Fruit fly (Drosophila melanogaster) whole organism, embryonic: Measurements from ENCODE around the gene Tnpo-SR.

Experiments
- Bdp1 ChIP-seq: fragments of 200-800 bp; sonication (Bioruptor generic); optimal IDR thresholded peaks from 3 replicates; lab custom pipeline; 2016; ENCODE audit warnings: missing biosample characterization, missing genetic modification characterization
- BtbVII ChIP-seq: fragments of 200-800 bp; sonication (Bioruptor generic); optimal IDR thresholded peaks from 3 replicates; lab custom pipeline; 2017; ENCODE audit warnings: missing biosample characterization, mild to moderate bottlenecking, missing genetic modification characterization
- CG10147 ChIP-seq: fragments of 200-800 bp; sonication (Bioruptor generic); optimal IDR thresholded peaks from 2 replicates; lab custom pipeline; 2019; ENCODE audit warnings: missing biosample characterization, mild to moderate bottlenecking, missing genetic modification characterization, moderate library complexity
- CG10565 ChIP-seq: fragments of 200-800 bp; sonication (Bioruptor generic); optimal IDR thresholded peaks from 3 replicates; lab custom pipeline; 2016; ENCODE audit warnings: missing biosample characterization, mild to moderate bottlenecking, missing genetic modification characterization
- CG12299 ChIP-seq: fragments of 200-800 bp; sonication (Bioruptor generic); optimal IDR thresholded peaks from 2 replicates; lab custom pipeline; 2018; ENCODE audit warnings: missing biosample characterization, mild to moderate bottlenecking, missing genetic modification characterization
- CG13424 ChIP-seq: fragments of 200-800 bp; sonication (Bioruptor generic); optimal IDR thresholded peaks from 2 replicates; lab custom pipeline; 2019; ENCODE audit warnings: missing biosample characterization, mild to moderate bottlenecking, missing genetic modification characterization, moderate library complexity
- CG14050 ChIP-seq: fragments of 200-800 bp; sonication (Bioruptor generic); IDR thresholded peaks from 3 replicates; pipeline ENCODE4 v1.3.6; 2022; ENCODE audit warnings: missing biosample characterization, missing genetic modification characterization
- CG14710 ChIP-seq: fragments of 200-800 bp; sonication (Bioruptor generic); optimal IDR thresholded peaks from 3 replicates; lab custom pipeline; 2019; ENCODE audit warnings: missing biosample characterization, mild to moderate bottlenecking, missing genetic modification characterization, moderate library complexity
- CG14860 ChIP-seq: fragments of 200-800 bp; sonication (Bioruptor generic); IDR thresholded peaks from 3 replicates; pipeline ENCODE4 v1.3.6; 2022; ENCODE audit warnings: missing biosample characterization, missing genetic modification characterization; ENCODE audit not compliant: partially characterized antibody
- CG1603 ChIP-seq: fragments of 200-800 bp; sonication (Bioruptor generic); optimal IDR thresholded peaks from 2 replicates; lab custom pipeline; 2019; ENCODE audit warnings: missing biosample characterization, mild to moderate bottlenecking, missing genetic modification characterization, moderate library complexity
- CG17385 ChIP-seq: fragments of 200-800 bp; sonication (Bioruptor generic); optimal IDR thresholded peaks from 3 replicates; lab custom pipeline; 2018; ENCODE audit warnings: missing biosample characterization, mild to moderate bottlenecking, missing genetic modification characterization
- CG2120 ChIP-seq: fragments of 200-800 bp; sonication (Bioruptor generic); optimal IDR thresholded peaks from 3 replicates; lab custom pipeline; 2016; ENCODE audit warnings: missing biosample characterization, missing genetic modification characterization
- CG31441 ChIP-seq: fragments of 200-800 bp; sonication (Bioruptor generic); IDR thresholded peaks from 2 replicates; pipeline ENCODE4 v1.3.6; 2022; ENCODE audit warnings: missing biosample characterization, missing genetic modification characterization
- CG33557 ChIP-seq: fragments of 200-800 bp; sonication (Bioruptor generic); optimal IDR thresholded peaks from 2 replicates; lab custom pipeline; 2019; ENCODE audit warnings: missing biosample characterization, mild to moderate bottlenecking, missing genetic modification characterization, moderate library complexity
- CG34422 ChIP-seq: fragments of 200-800 bp; sonication (Bioruptor generic); IDR thresholded peaks from 3 replicates; pipeline ENCODE4 v1.3.6; 2022; ENCODE audit warnings: missing biosample characterization, missing genetic modification characterization
- CG4730 ChIP-seq: fragments of 200-800 bp; sonication (Bioruptor generic); IDR thresholded peaks from 2 replicates; pipeline ENCODE4 v1.3.6; 2022; ENCODE audit warnings: missing biosample characterization, missing genetic modification characterization
- CG6175 ChIP-seq: fragments of 200-800 bp; sonication (Bioruptor generic); IDR thresholded peaks from 3 replicates; pipeline ENCODE4 v1.3.6; 2022; ENCODE audit warnings: missing biosample characterization, missing genetic modification characterization
- CG6683 ChIP-seq: fragments of 200-800 bp; sonication (Bioruptor generic); optimal IDR thresholded peaks from 2 replicates; lab custom pipeline; 2017; ENCODE audit warnings: missing biosample characterization, mild to moderate bottlenecking, missing genetic modification characterization, missing genetic modification reagents
- CG7556 ChIP-seq: fragments of 200-800 bp; sonication (Bioruptor generic); optimal IDR thresholded peaks from 2 replicates; lab custom pipeline; 2017; ENCODE audit warnings: missing biosample characterization, mild to moderate bottlenecking, missing genetic modification characterization
- CG9932 ChIP-seq: fragments of 200-800 bp; sonication (Bioruptor generic); IDR thresholded peaks from 2 replicates; pipeline ENCODE4 v1.3.6; 2022; ENCODE audit warnings: missing biosample characterization, missing genetic modification characterization
- Dbx ChIP-seq: fragments of 200-800 bp; sonication (Bioruptor generic); IDR thresholded peaks from 3 replicates; pipeline ENCODE4 v1.3.6; 2022; ENCODE audit warnings: missing biosample characterization, missing genetic modification characterization
- Ets97D ChIP-seq: fragments of 200-800 bp; sonication (Bioruptor generic); optimal IDR thresholded peaks from 3 replicates; lab custom pipeline; 2016; ENCODE audit warnings: missing biosample characterization, missing genetic modification characterization
- Fer2 ChIP-seq: fragments of 200-800 bp; sonication (Bioruptor generic); optimal IDR thresholded peaks from 2 replicates; lab custom pipeline; 2018; ENCODE audit warnings: missing biosample characterization, mild to moderate bottlenecking, missing genetic modification characterization, moderate library complexity
- HLH3B ChIP-seq: fragments of 200-800 bp; sonication (Bioruptor generic); IDR thresholded peaks from 2 replicates; pipeline ENCODE4 v1.3.6; 2022; ENCODE audit warnings: missing biosample characterization, missing genetic modification characterization
- Hr51 ChIP-seq, 2 experiments: fragments of 200-800 bp; sonication (Bioruptor generic); optimal IDR thresholded peaks; 2 replicates in 1 of 2; 3 replicates in 1 of 2; lab custom pipeline; 2016 to 2018; ENCODE audit warnings: missing biosample characterization in 2 of 2, missing genetic modification characterization in 2 of 2, mild to moderate bottlenecking in 1 of 2, moderate library complexity in 1 of 2
- Hsf ChIP-seq: fragments of 200-800 bp; sonication (Bioruptor generic); optimal IDR thresholded peaks from 3 replicates; lab custom pipeline; 2016; ENCODE audit warnings: missing biosample characterization, missing genetic modification characterization
- Mad ChIP-seq: fragments of 200-800 bp; sonication (Bioruptor generic); optimal IDR thresholded peaks from 2 replicates; lab custom pipeline; 2016; ENCODE audit warnings: missing biosample characterization, missing genetic modification characterization
- Max ChIP-seq: fragments of 200-800 bp; sonication (Bioruptor generic); optimal IDR thresholded peaks from 2 replicates; lab custom pipeline; 2016; ENCODE audit warnings: missing biosample characterization, mild to moderate bottlenecking, missing genetic modification characterization
- Meics ChIP-seq: fragments of 200-800 bp; sonication (Bioruptor generic); optimal IDR thresholded peaks from 2 replicates; lab custom pipeline; 2017; ENCODE audit warnings: missing biosample characterization, mild to moderate bottlenecking, missing genetic modification characterization
- NfI ChIP-seq: fragments of 200-800 bp; sonication (Bioruptor generic); optimal IDR thresholded peaks from 3 replicates; lab custom pipeline; 2018; ENCODE audit warnings: missing biosample characterization, mild to moderate bottlenecking, missing genetic modification characterization, moderate library complexity
- Rfx ChIP-seq: fragments of 200-800 bp; sonication (Bioruptor generic); IDR thresholded peaks from 2 replicates; pipeline ENCODE4 v1.3.6; 2022; ENCODE audit warnings: missing biosample characterization, missing genetic modification characterization
- Sin3A ChIP-seq: fragments of >200 bp; optimal IDR thresholded peaks from 2 replicates; lab custom pipeline; 2018
- Tbp ChIP-seq: fragments of >200 bp; optimal IDR thresholded peaks from 2 replicates; lab custom pipeline; 2018; ENCODE audit warnings: missing biosample characterization, missing genetic modification characterization
- YL-1 ChIP-seq: fragments of 200-800 bp; sonication (Bioruptor generic); optimal IDR thresholded peaks from 3 replicates; lab custom pipeline; 2017; ENCODE audit warnings: missing biosample characterization, mild to moderate bottlenecking, missing genetic modification characterization
- cato ChIP-seq: fragments of 200-800 bp; sonication (Bioruptor generic); optimal IDR thresholded peaks from 2 replicates; lab custom pipeline; 2016; ENCODE audit warnings: missing biosample characterization, missing genetic modification characterization, borderline replicate concordance
- chm ChIP-seq: fragments of 200-800 bp; sonication (Bioruptor generic); IDR thresholded peaks from 2 replicates; pipeline ENCODE4 v1.3.6; 2022; ENCODE audit warnings: missing biosample characterization, missing genetic modification characterization
- dimm ChIP-seq: fragments of 200-800 bp; sonication (Bioruptor generic); IDR thresholded peaks from 2 replicates; pipeline ENCODE4 v1.3.6; 2022; ENCODE audit warnings: missing biosample characterization, missing genetic modification characterization
- ems ChIP-seq: fragments of 200-800 bp; sonication (Bioruptor generic); optimal IDR thresholded peaks from 3 replicates; lab custom pipeline; 2016; ENCODE audit warnings: missing biosample characterization, missing genetic modification characterization
- fd3F ChIP-seq: fragments of 200-800 bp; sonication (Bioruptor generic); optimal IDR thresholded peaks from 2 replicates; lab custom pipeline; 2018; ENCODE audit warnings: missing biosample characterization, mild to moderate bottlenecking, missing genetic modification characterization, moderate library complexity
- gro ChIP-seq: fragments of 200-800 bp; sonication (Bioruptor generic); optimal IDR thresholded peaks from 2 replicates; lab custom pipeline; 2016; ENCODE audit warnings: missing biosample characterization, missing genetic modification characterization
- jing ChIP-seq: fragments of 200-800 bp; sonication (Bioruptor generic); optimal IDR thresholded peaks from 2 replicates; lab custom pipeline; 2018; ENCODE audit warnings: missing biosample characterization, mild to moderate bottlenecking, missing genetic modification characterization
- kay ChIP-seq: fragments of 200-800 bp; sonication (Bioruptor generic); optimal IDR thresholded peaks from 2 replicates; lab custom pipeline; 2016; ENCODE audit warnings: missing biosample characterization, missing genetic modification characterization
- lmd ChIP-seq: fragments of 200-800 bp; sonication (Bioruptor generic); IDR thresholded peaks from 2 replicates; pipeline ENCODE4 v1.3.6; 2022; ENCODE audit warnings: missing biosample characterization, missing genetic modification characterization
- pros ChIP-seq: fragments of 200-800 bp; sonication (Bioruptor generic); optimal IDR thresholded peaks from 3 replicates; lab custom pipeline; 2019; ENCODE audit warnings: missing biosample characterization, mild to moderate bottlenecking, missing genetic modification characterization, moderate library complexity
- shn ChIP-seq: fragments of 200-800 bp; sonication (Bioruptor generic); optimal IDR thresholded peaks from 3 replicates; lab custom pipeline; 2016; ENCODE audit warnings: missing biosample characterization, missing genetic modification characterization
- slp2 ChIP-seq: fragments of 200-800 bp; sonication (Bioruptor generic); optimal IDR thresholded peaks from 2 replicates; lab custom pipeline; 2016; ENCODE audit warnings: missing biosample characterization, missing genetic modification characterization
- sna ChIP-seq: fragments of 200-800 bp; sonication (Bioruptor generic); IDR thresholded peaks from 2 replicates; pipeline ENCODE4 v1.3.6; 2022; ENCODE audit warnings: missing biosample characterization, missing genetic modification characterization; ENCODE audit not compliant: partially characterized antibody
- so ChIP-seq: fragments of 200-800 bp; sonication (Bioruptor generic); IDR thresholded peaks from 3 replicates; pipeline ENCODE4 v1.3.6; 2022; ENCODE audit warnings: missing biosample characterization, missing genetic modification characterization
- stc ChIP-seq: fragments of 200-800 bp; sonication (Bioruptor generic); IDR thresholded peaks from 2 replicates; pipeline ENCODE4 v1.3.6; 2022; ENCODE audit warnings: missing biosample characterization, missing genetic modification characterization
- zf30C ChIP-seq: fragments of 200-800 bp; sonication (Bioruptor generic); optimal IDR thresholded peaks from 3 replicates; lab custom pipeline; 2018; ENCODE audit warnings: missing biosample characterization, mild to moderate bottlenecking, missing genetic modification characterization

The Tnpo-SR gene

dm6 chr2L:2754437-2755322 is 5.0 kb upstream of the Tnpo-SR start (continued):
- peak; percentile 82 for TF ChIP-seq CG12299 (tag; lab: Kevin White, UChicago)
- no peak for TF ChIP-seq sna
- peak; percentile 8 for TF ChIP-seq jing
- TF ChIP-seq CG14050 (GFP tag; lab: Robert Waterston, UW), result no peak
- TF ChIP-seq CG17385 (GFP tag; lab: Kevin White, UChicago), result peak; percentile 77
- peak; percentile 58 for TF ChIP-seq pros (GFP tag; lab: Kevin White, UChicago)
- peak; percentile 85 for TF ChIP-seq NfI (GFP tag; lab: Kevin White, UChicago)
- peak; percentile 77 for TF ChIP-seq ems (GFP tag; lab: Kevin White, UChicago)
- TF ChIP-seq dimm (GFP tag; lab: Robert Waterston, UW), result no peak
- TF ChIP-seq Hr51 (GFP tag; optimal IDR thresholded peaks at IDR 0.05; lab: Kevin White, UChicago), result peak; percentile 5 to 90
- no peak for TF ChIP-seq so
- TF ChIP-seq slp2 (GFP tag; lab: Kevin White, UChicago), result peak; percentile 70
- TF ChIP-seq fd3F (GFP tag; lab: Kevin White, UChicago), result peak; percentile 69
- TF ChIP-seq CG13424 (tag; lab: Kevin White, UChicago), result peak; percentile 87
- TF ChIP-seq CG7556, result peak; percentile 94
- no peak for TF ChIP-seq Rfx
- TF ChIP-seq chm (GFP tag; lab: Robert Waterston, UW), result no peak
- no peak for TF ChIP-seq Dbx
- no peak for TF ChIP-seq Ets97D (GFP tag; lab: Kevin White, UChicago)
- no peak for TF ChIP-seq CG14860 (GFP tag; lab: Robert Waterston, UW)
- peak; percentile 49 for TF ChIP-seq gro
- TF ChIP-seq zf30C, result no peak
- peak; percentile 73 for TF ChIP-seq Fer2 (tag; lab: Kevin White, UChicago)
- TF ChIP-seq BtbVII, result peak; percentile 93
- TF ChIP-seq CG10565, result peak; percentile 22
- TF ChIP-seq Hsf (GFP tag; lab: Kevin White, UChicago), result peak; percentile 72
- peak; percentile 49 for TF ChIP-seq Max (GFP tag; lab: Kevin White, UChicago)
- peak; percentile 77 for TF ChIP-seq CG33557
- no peak for TF ChIP-seq HLH3B
- no peak for TF ChIP-seq stc (GFP tag; lab: Robert Waterston, UW)
- TF ChIP-seq Tbp (GFP tag; lab: Kevin White, UChicago), result no peak
- peak; percentile 20 for TF ChIP-seq Bdp1 (GFP tag; lab: Kevin White, UChicago)
- peak; percentile 75 for TF ChIP-seq cato (GFP tag; lab: Kevin White, UChicago)
- peak; percentile 72 for TF ChIP-seq shn (GFP tag; lab: Kevin White, UChicago)
- TF ChIP-seq Mad (GFP tag; lab: Kevin White, UChicago), result peak; percentile 42
- TF ChIP-seq CG6175 (GFP tag; lab: Robert Waterston, UW), result no peak
- TF ChIP-seq YL-1 (GFP tag; lab: Kevin White, UChicago), result peak; percentile 76
- peak; percentile 92 for TF ChIP-seq CG10147 (GFP tag; lab: Kevin White, UChicago)
- no peak for TF ChIP-seq CG31441 (GFP tag; lab: Robert Waterston, UW)
- no peak for TF ChIP-seq CG9932 (GFP tag; lab: Robert Waterston, UW)
- no peak for TF ChIP-seq CG4730 (GFP tag; lab: Robert Waterston, UW)
- no peak for TF ChIP-seq Sin3A (lab: Kevin White, UChicago)
- TF ChIP-seq CG14710, result peak; percentile 76
- TF ChIP-seq Meics (GFP tag; lab: Kevin White, UChicago), result peak; percentile 91
- TF ChIP-seq CG6683 (GFP tag; lab: Kevin White, UChicago), result peak; percentile 75
- TF ChIP-seq CG34422, result no peak
- peak; percentile 60 for TF ChIP-seq kay (GFP tag; lab: Kevin White, UChicago)
- TF ChIP-seq CG1603 (tag; lab: Kevin White, UChicago), result peak; percentile 65
- peak; percentile 88 for TF ChIP-seq CG2120 (GFP tag; lab: Kevin White, UChicago)
- no peak for TF ChIP-seq lmd (GFP tag; lab: Robert Waterston, UW)
